Fruit fly (Drosophila melanogaster) whole organism, embryonic: ENCODE measurements around the gene H2.0.

ENCODE experiments used
- B-H1 ChIP-seq: fragments of 200-800 bp; sonication (Bioruptor generic); IDR thresholded peaks from 3 replicates; pipeline ENCODE4 v1.3.6; 2022; ENCODE audit warnings: missing biosample characterization, missing genetic modification characterization
- CG1024 ChIP-seq: fragments of 200-800 bp; sonication (Bioruptor generic); IDR thresholded peaks from 2 replicates; pipeline ENCODE4 v1.3.6; 2022; ENCODE audit warnings: missing biosample characterization, missing genetic modification characterization
- CG10565 ChIP-seq: fragments of 200-800 bp; sonication (Bioruptor generic); optimal IDR thresholded peaks from 3 replicates; lab custom pipeline; 2016; ENCODE audit warnings: missing biosample characterization, mild to moderate bottlenecking, missing genetic modification characterization
- CG12155 ChIP-seq: fragments of 200-800 bp; sonication (Bioruptor generic); optimal IDR thresholded peaks from 3 replicates; lab custom pipeline; 2016; ENCODE audit warnings: missing biosample characterization, missing genetic modification characterization
- CG15601 ChIP-seq: fragments of 200-800 bp; sonication (Bioruptor generic); optimal IDR thresholded peaks from 3 replicates; lab custom pipeline; 2019; ENCODE audit warnings: missing biosample characterization, mild to moderate bottlenecking, missing genetic modification characterization, moderate library complexity
- CG16813 ChIP-seq: fragments of 200-800 bp; sonication (Bioruptor generic); IDR thresholded peaks from 3 replicates; pipeline ENCODE4 v1.3.6; 2022; ENCODE audit warnings: missing biosample characterization, missing genetic modification characterization; ENCODE audit not compliant: partially characterized antibody
- CG16815 ChIP-seq: fragments of 200-800 bp; sonication (Bioruptor generic); optimal IDR thresholded peaks from 3 replicates; lab custom pipeline; 2017; ENCODE audit warnings: missing biosample characterization, mild to moderate bottlenecking, missing genetic modification characterization
- CG17359 ChIP-seq: fragments of 200-800 bp; sonication (Bioruptor generic); optimal IDR thresholded peaks from 3 replicates; lab custom pipeline; 2018; ENCODE audit warnings: missing biosample characterization, mild to moderate bottlenecking, missing genetic modification characterization, moderate library complexity
- CG17568 ChIP-seq: fragments of 200-800 bp; sonication (Bioruptor generic); optimal IDR thresholded peaks from 2 replicates; lab custom pipeline; 2018; ENCODE audit warnings: missing biosample characterization, mild to moderate bottlenecking, missing genetic modification characterization, moderate library complexity
- CG2129 ChIP-seq: fragments of 200-800 bp; sonication (Bioruptor generic); IDR thresholded peaks from 2 replicates; pipeline ENCODE4 v1.3.6; 2022; ENCODE audit warnings: missing biosample characterization, missing genetic modification characterization; ENCODE audit not compliant: partially characterized antibody
- CG2712 ChIP-seq: fragments of 200-800 bp; optimal IDR thresholded peaks from 3 replicates; lab custom pipeline; 2019; ENCODE audit warnings: missing biosample characterization, mild to moderate bottlenecking, missing genetic modification characterization, moderate library complexity
- CG4707 ChIP-seq: fragments of 200-800 bp; sonication (Bioruptor generic); optimal IDR thresholded peaks from 2 replicates; lab custom pipeline; 2018; ENCODE audit warnings: missing biosample characterization, mild to moderate bottlenecking, missing genetic modification characterization, moderate library complexity
- CG4854 ChIP-seq: fragments of 200-800 bp; sonication (Bioruptor generic); optimal IDR thresholded peaks from 2 replicates; lab custom pipeline; 2016; ENCODE audit warnings: missing biosample characterization, missing genetic modification characterization, inconsistent platforms
- CG5245 ChIP-seq: fragments of 200-800 bp; sonication (Bioruptor generic); optimal IDR thresholded peaks from 3 replicates; lab custom pipeline; 2016; ENCODE audit warnings: missing biosample characterization, missing genetic modification characterization
- CG7987 ChIP-seq: fragments of 200-800 bp; sonication (Bioruptor generic); optimal IDR thresholded peaks from 2 replicates; lab custom pipeline; 2018; ENCODE audit warnings: missing biosample characterization, mild to moderate bottlenecking, missing genetic modification characterization, moderate library complexity
- CG8478 ChIP-seq: fragments of >200 bp; optimal IDR thresholded peaks from 2 replicates; lab custom pipeline; 2018
- CG8765 ChIP-seq: fragments of 200-800 bp; sonication (Bioruptor generic); IDR thresholded peaks from 2 replicates; pipeline ENCODE4 v1.3.6; 2022; ENCODE audit warnings: missing biosample characterization, missing genetic modification characterization
- CG8924 ChIP-seq: fragments of 200-800 bp; optimal IDR thresholded peaks from 3 replicates; lab custom pipeline; 2019; ENCODE audit warnings: missing biosample characterization, mild to moderate bottlenecking, missing genetic modification characterization, moderate library complexity
- CG9215 ChIP-seq: fragments of 200-800 bp; sonication (Bioruptor generic); IDR thresholded peaks from 2 replicates; pipeline ENCODE4 v1.3.6; 2022; ENCODE audit warnings: missing biosample characterization, missing genetic modification characterization
- Camta ChIP-seq: fragments of 200-800 bp; sonication (Bioruptor generic); optimal IDR thresholded peaks from 2 replicates; lab custom pipeline; 2016; ENCODE audit warnings: missing biosample characterization, missing genetic modification characterization
- D19A ChIP-seq: fragments of 200-800 bp; optimal IDR thresholded peaks from 3 replicates; lab custom pipeline; 2019; ENCODE audit warnings: missing biosample characterization, mild to moderate bottlenecking, missing genetic modification characterization, moderate library complexity
- Dad ChIP-seq: fragments of 200-800 bp; sonication (Bioruptor generic); optimal IDR thresholded peaks from 3 replicates; lab custom pipeline; 2016; ENCODE audit warnings: missing biosample characterization, missing genetic modification characterization
- HLH4C ChIP-seq: fragments of 200-800 bp; sonication (Bioruptor generic); IDR thresholded peaks from 3 replicates; pipeline ENCODE4 v1.3.6; 2022; ENCODE audit warnings: missing biosample characterization, missing genetic modification characterization; ENCODE audit not compliant: partially characterized antibody
- Hey ChIP-seq: fragments of 200-800 bp; sonication (Bioruptor generic); optimal IDR thresholded peaks from 3 replicates; lab custom pipeline; 2018; ENCODE audit warnings: missing biosample characterization, mild to moderate bottlenecking, missing genetic modification characterization
- HmgZ ChIP-seq: fragments of 200-800 bp; sonication (Bioruptor generic); optimal IDR thresholded peaks from 2 replicates; lab custom pipeline; 2018; ENCODE audit warnings: missing biosample characterization, mild to moderate bottlenecking, missing genetic modification characterization
- Hr3 ChIP-seq: fragments of 200-800 bp; sonication (Bioruptor generic); optimal IDR thresholded peaks from 3 replicates; lab custom pipeline; 2016; ENCODE audit warnings: missing biosample characterization, missing genetic modification characterization
- Myb ChIP-seq: fragments of 200-800 bp; sonication (Bioruptor generic); optimal IDR thresholded peaks from 2 replicates; lab custom pipeline; 2016; ENCODE audit warnings: missing biosample characterization, missing genetic modification characterization
- Oli ChIP-seq: fragments of 200-800 bp; sonication (Bioruptor generic); optimal IDR thresholded peaks from 2 replicates; lab custom pipeline; 2018; ENCODE audit warnings: missing biosample characterization, mild to moderate bottlenecking, missing genetic modification characterization, moderate library complexity
- Sox100B ChIP-seq: fragments of 200-800 bp; sonication (Bioruptor generic); optimal IDR thresholded peaks from 3 replicates; lab custom pipeline; 2018; ENCODE audit warnings: missing biosample characterization, mild to moderate bottlenecking, missing genetic modification characterization
- Sry-β ChIP-seq: fragments of 200-800 bp; sonication (Bioruptor generic); optimal IDR thresholded peaks from 2 replicates; lab custom pipeline; 2018; ENCODE audit warnings: missing biosample characterization, mild to moderate bottlenecking, missing genetic modification characterization, moderate library complexity
- TFAM ChIP-seq: fragments of 200-800 bp; sonication (Bioruptor generic); optimal IDR thresholded peaks from 2 replicates; lab custom pipeline; 2017; ENCODE audit warnings: missing biosample characterization, missing genetic modification characterization, inconsistent platforms
- al ChIP-seq: fragments of 200-800 bp; sonication (Bioruptor generic); IDR thresholded peaks from 2 replicates; pipeline ENCODE4 v1.3.6; 2022; ENCODE audit warnings: missing biosample characterization, missing genetic modification characterization
- amos ChIP-seq: fragments of 200-800 bp; sonication (Bioruptor generic); IDR thresholded peaks from 2 replicates; pipeline ENCODE4 v1.3.6; 2022; ENCODE audit warnings: missing biosample characterization, missing genetic modification characterization; ENCODE audit not compliant: partially characterized antibody
- aop ChIP-seq: fragments of 200-800 bp; sonication (Bioruptor generic); IDR thresholded peaks from 2 replicates; pipeline ENCODE4 v1.3.6; 2022; ENCODE audit warnings: missing biosample characterization, missing genetic modification characterization
- ap ChIP-seq: fragments of 200-800 bp; sonication (Bioruptor generic); IDR thresholded peaks from 2 replicates; pipeline ENCODE4 v1.3.6; 2022; ENCODE audit warnings: missing biosample characterization, missing genetic modification characterization
- ara ChIP-seq: fragments of 200-800 bp; sonication (Bioruptor generic); IDR thresholded peaks from 2 replicates; pipeline ENCODE4 v1.3.6; 2022; ENCODE audit warnings: missing biosample characterization, missing genetic modification characterization
- emc ChIP-seq: fragments of 200-800 bp; sonication (Bioruptor generic); optimal IDR thresholded peaks from 2 replicates; lab custom pipeline; 2016; ENCODE audit warnings: missing biosample characterization, missing genetic modification characterization
- ems ChIP-seq: fragments of 200-800 bp; sonication (Bioruptor generic); optimal IDR thresholded peaks from 3 replicates; lab custom pipeline; 2016; ENCODE audit warnings: missing biosample characterization, missing genetic modification characterization
- fd102C ChIP-seq: fragments of 200-800 bp; sonication (Bioruptor generic); optimal IDR thresholded peaks from 2 replicates; lab custom pipeline; 2018; ENCODE audit warnings: missing biosample characterization, mild to moderate bottlenecking, missing genetic modification characterization, moderate library complexity
- fd96Cb ChIP-seq: fragments of 200-800 bp; sonication (Bioruptor generic); optimal IDR thresholded peaks from 2 replicates; lab custom pipeline; 2018; ENCODE audit warnings: missing biosample characterization, mild to moderate bottlenecking, missing genetic modification characterization, moderate library complexity
- gcm ChIP-seq: fragments of 200-800 bp; sonication (Bioruptor generic); optimal IDR thresholded peaks from 2 replicates; lab custom pipeline; 2019; ENCODE audit warnings: missing biosample characterization, mild to moderate bottlenecking, missing genetic modification characterization, moderate library complexity
- gcm2 ChIP-seq: fragments of 200-800 bp; sonication (Bioruptor generic); optimal IDR thresholded peaks from 2 replicates; lab custom pipeline; 2016; ENCODE audit warnings: missing biosample characterization, missing genetic modification characterization
- ham ChIP-seq: fragments of 200-800 bp; sonication (Bioruptor generic); IDR thresholded peaks from 2 replicates; pipeline ENCODE4 v1.3.6; 2022; ENCODE audit warnings: missing biosample characterization, missing genetic modification characterization
- hkb ChIP-seq, 2 experiments: fragments of 200-800 bp in 1 of 2; fragments of >200 bp in 1 of 2; sonication (Bioruptor generic) in 1 of 2; IDR thresholded peaks in 1 of 2; optimal IDR thresholded peaks in 1 of 2; 2 replicates each; pipeline versions ENCODE4 v1.3.6 to Lab custom; 2017 to 2022; ENCODE audit warnings: missing biosample characterization in 1 of 2, missing genetic modification characterization in 1 of 2
- insv ChIP-seq, 2 experiments: fragments of 200-800 bp; sonication (Bioruptor generic); optimal IDR thresholded peaks; 3 replicates each; lab custom pipeline; 2016 to 2018; ENCODE audit warnings: missing biosample characterization in 2 of 2, missing genetic modification characterization in 2 of 2
- jing ChIP-seq: fragments of 200-800 bp; sonication (Bioruptor generic); optimal IDR thresholded peaks from 2 replicates; lab custom pipeline; 2018; ENCODE audit warnings: missing biosample characterization, mild to moderate bottlenecking, missing genetic modification characterization
- lola ChIP-seq, 3 experiments: fragments of >200 bp in 2 of 3; fragments of 200-800 bp in 1 of 3; sonication (Bioruptor generic) in 1 of 3; optimal IDR thresholded peaks; 2 replicates each; lab custom pipeline; 2017 to 2019; ENCODE audit warnings: missing biosample characterization in 3 of 3, missing genetic modification characterization in 3 of 3, mild to moderate bottlenecking in 1 of 3, moderate library complexity in 1 of 3
- salm ChIP-seq: fragments of 200-800 bp; sonication (Bioruptor generic); optimal IDR thresholded peaks from 2 replicates; lab custom pipeline; 2018; ENCODE audit warnings: missing biosample characterization, mild to moderate bottlenecking, missing genetic modification characterization
- zen2 ChIP-seq: fragments of 200-800 bp; sonication (Bioruptor generic); IDR thresholded peaks from 3 replicates; pipeline ENCODE4 v1.3.6; 2022; ENCODE audit warnings: missing biosample characterization, missing genetic modification characterization; ENCODE audit not compliant: partially characterized antibody
- zfh1 ChIP-seq: fragments of 200-800 bp; sonication (Bioruptor generic); IDR thresholded peaks from 3 replicates; pipeline ENCODE4 v1.3.6; 2022; ENCODE audit warnings: missing biosample characterization, missing genetic modification characterization

The H2.0 gene

DNA sequence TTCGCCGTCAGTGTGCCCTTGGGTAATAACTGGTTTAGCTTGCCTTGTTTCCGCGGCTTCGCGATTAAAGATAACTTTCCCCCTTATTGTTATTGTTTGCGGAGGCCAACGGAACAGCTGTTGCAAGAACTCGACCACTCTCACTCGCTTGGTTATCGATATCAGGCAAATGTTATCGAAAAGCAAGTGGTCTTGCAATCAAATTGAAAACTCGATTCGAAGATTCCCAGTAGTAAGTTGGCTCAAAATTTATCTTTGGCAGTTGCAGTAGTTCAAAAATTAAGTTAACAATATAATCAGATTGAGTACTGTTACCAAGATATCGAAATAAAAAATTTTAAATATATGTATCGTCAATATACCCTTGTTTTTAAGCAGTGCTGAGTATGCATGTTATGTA lies 46.6 kb upstream of the H2.0 start, which contains the start of the genes Fbw5 and CG9147 (continued):
- TF ChIP-seq CG2712 (tag; lab: Kevin White, UChicago), result peak; percentile 99
- peak; percentile 99 for TF ChIP-seq B-H1 (GFP tag; lab: Robert Waterston, UW)
- peak; percentile 98 for TF ChIP-seq CG7987 (GFP tag; lab: Kevin White, UChicago)
- peak; percentile 98 for TF ChIP-seq CG8765 (GFP tag; lab: Robert Waterston, UW)
- peak; percentile 100 for TF ChIP-seq Camta (GFP tag; lab: Kevin White, UChicago)
- TF ChIP-seq al (GFP tag; lab: Robert Waterston, UW), result peak; percentile 99
- TF ChIP-seq ap (GFP tag; lab: Robert Waterston, UW), result peak; percentile 99
- peak; percentile 100 for TF ChIP-seq jing
- TF ChIP-seq CG1024 (GFP tag; lab: Robert Waterston, UW), result peak; percentile 98
- TF ChIP-seq HLH4C (GFP tag; lab: Robert Waterston, UW), result peak; percentile 70
- peak; percentile 100 for TF ChIP-seq CG16815 (GFP tag; lab: Kevin White, UChicago)
- peak; percentile 65; the same call in 2 of the 3 replicates for TF ChIP-seq zen2 (GFP tag; lab: Robert Waterston, UW)
- TF ChIP-seq CG17568 (GFP tag; lab: Kevin White, UChicago), result peak; percentile 100
- TF ChIP-seq CG17359, result peak; percentile 99
- TF ChIP-seq ara (GFP tag; lab: Robert Waterston, UW), result peak; percentile 100
- peak; percentile 99 for TF ChIP-seq CG12155 (GFP tag; lab: Kevin White, UChicago)
- peak; percentile 99 for TF ChIP-seq CG10565 (GFP tag; lab: Kevin White, UChicago)
- no peak for TF ChIP-seq CG8478
- peak; percentile 99 for TF ChIP-seq ham (GFP tag; lab: Robert Waterston, UW)
- TF ChIP-seq CG4707 (GFP tag; lab: Kevin White, UChicago), result peak; percentile 98
- peak; percentile 100 for TF ChIP-seq Hr3
- peak; percentile 100 for TF ChIP-seq fd96Cb (tag; lab: Kevin White, UChicago)
- peak; percentile 98 for TF ChIP-seq emc (GFP tag; lab: Kevin White, UChicago)
- TF ChIP-seq CG5245, result peak; percentile 100
- TF ChIP-seq zfh1 (GFP tag; lab: Robert Waterston, UW), result peak; percentile 100
- peak; percentile 96 for TF ChIP-seq CG9215 (GFP tag; lab: Robert Waterston, UW)
- peak; percentile 95 for TF ChIP-seq Myb (GFP tag; lab: Kevin White, UChicago)
- peak; percentile 99 for TF ChIP-seq salm (tag; lab: Kevin White, UChicago)
- TF ChIP-seq CG16813 (GFP tag; lab: Robert Waterston, UW), result peak; percentile 46; the same call in 1 of the 3 replicates
- TF ChIP-seq D19A (tag; lab: Kevin White, UChicago), result peak; percentile 99
- TF ChIP-seq ems (GFP tag; lab: Kevin White, UChicago), result peak; percentile 99
- TF ChIP-seq aop (GFP tag; lab: Robert Waterston, UW), result peak; percentile 96
- peak; percentile 99 for TF ChIP-seq Dad (GFP tag; lab: Kevin White, UChicago)
- TF ChIP-seq fd102C (GFP tag; lab: Kevin White, UChicago), result peak; percentile 99
- peak; percentile 100 for TF ChIP-seq CG8924 (tag; lab: Kevin White, UChicago)
- peak; percentile 99 for TF ChIP-seq Sox100B (GFP tag; lab: Kevin White, UChicago)
- TF ChIP-seq CG4854 (GFP tag; lab: Kevin White, UChicago), result peak; percentile 100
- TF ChIP-seq insv (GFP tag; optimal IDR thresholded peaks at IDR 0.05; lab: Kevin White, UChicago), result peak; percentile 70
- TF ChIP-seq Oli (tag; lab: Kevin White, UChicago), result peak; percentile 100
- peak in 1 of 3 experiments; percentile 100 for TF ChIP-seq lola (GFP tag; optimal IDR thresholded peaks at IDR 0.05; lab: Kevin White, UChicago)
- peak; percentile 100 for TF ChIP-seq gcm
- TF ChIP-seq CG15601 (tag; lab: Kevin White, UChicago), result peak; percentile 99
- no peak for TF ChIP-seq CG2129 (GFP tag; lab: Robert Waterston, UW)
- peak; percentile 97 for TF ChIP-seq Hey
- peak; percentile 52; the same call in 1 of the 2 replicates for TF ChIP-seq amos (GFP tag; lab: Robert Waterston, UW)
- TF ChIP-seq gcm2, result peak; percentile 98
- TF ChIP-seq TFAM (GFP tag; lab: Kevin White, UChicago), result peak; percentile 93
- TF ChIP-seq hkb (optimal IDR thresholded peaks at IDR 0.05; lab: Kevin White, UChicago), result no peak
- peak; percentile 100 for TF ChIP-seq hkb (GFP tag; IDR thresholded peaks at IDR 0.05; lab: Robert Waterston, UW)
- TF ChIP-seq Sry-β, result peak; percentile 75
- TF ChIP-seq HmgZ (tag; lab: Kevin White, UChicago), result peak; percentile 100
